Fruit fly (Drosophila melanogaster) S2 (cell line): ENCODE results near the gene CG31751.

Experiments
- CG8478 ChIP-seq: fragments of >200 bp; optimal IDR thresholded peaks from 2 replicates; lab custom pipeline; 2018
- CTCF ChIP-seq, 2 experiments: fragments of >200 bp; optimal IDR thresholded peaks; 2 replicates each; lab custom pipeline; 2018

- no peak for TF ChIP-seq CG8478
- no peak for TF ChIP-seq CTCF (optimal IDR thresholded peaks at IDR 0.05; lab: Kevin White, UChicago)
Observed at dm6 chr2L:18693877-18694723, 17.1 kb downstream of the CG31751 start.
